Fruit fly (Drosophila melanogaster) whole organism, embryonic: Measurements from ENCODE around the gene CG6527.

Source experiments
- CG7928 ChIP-seq: fragments of 200-800 bp; sonication (Bioruptor generic); optimal IDR thresholded peaks from 2 replicates; lab custom pipeline; 2017; ENCODE audit warnings: missing biosample characterization, mild to moderate bottlenecking, missing genetic modification characterization
- Nf-YC ChIP-seq: fragments of 200-800 bp; optimal IDR thresholded peaks from 3 replicates; lab custom pipeline; 2019; ENCODE audit warnings: missing biosample characterization, mild to moderate bottlenecking, missing genetic modification characterization, moderate library complexity
- bcd ChIP-seq: fragments of 200-800 bp; sonication (Bioruptor generic); optimal IDR thresholded peaks from 2 replicates; lab custom pipeline; 2017; ENCODE audit warnings: missing biosample characterization, mild to moderate bottlenecking, missing genetic modification characterization
- fd3F ChIP-seq: fragments of 200-800 bp; sonication (Bioruptor generic); optimal IDR thresholded peaks from 2 replicates; lab custom pipeline; 2018; ENCODE audit warnings: missing biosample characterization, mild to moderate bottlenecking, missing genetic modification characterization, moderate library complexity

- TF ChIP-seq fd3F (GFP tag; lab: Kevin White, UChicago) (no peak), CG7928 (GFP tag; lab: Kevin White, UChicago) (no peak), bcd (no peak), Nf-YC (no peak)
These were observed 45.5 kb downstream of the CG6527 start for dm6 chr3L:10513412-10513811.
